Fruit fly (Drosophila melanogaster) whole organism, wandering third instar larva: ENCODE data around the gene CG33493.

Experiments
- Dfd ChIP-seq: fragments of >200 bp; optimal IDR thresholded peaks from 2 replicates; lab custom pipeline; 2017; ENCODE audit warnings: missing biosample characterization, missing genetic modification characterization
- Mio ChIP-seq: sonication (Bioruptor generic); optimal IDR thresholded peaks from 2 replicates; lab custom pipeline; 2016; ENCODE audit warnings: missing biosample characterization, missing genetic modification characterization
- OdsH ChIP-seq: fragments of 200-800 bp; sonication (Bioruptor generic); optimal IDR thresholded peaks from 2 replicates; lab custom pipeline; 2016; ENCODE audit warnings: missing biosample characterization, mild to moderate bottlenecking, missing genetic modification characterization
- Vsx2 ChIP-seq: fragments of 200-300, 225-300 bp; sonication (Bioruptor generic); optimal IDR thresholded peaks from 2 replicates; lab custom pipeline; 2018; ENCODE audit warnings: missing biosample characterization, missing genetic modification characterization; ENCODE audit not compliant: partially characterized antibody
- br ChIP-seq: fragments of 200-800 bp; sonication (Bioruptor generic); optimal IDR thresholded peaks from 2 replicates; lab custom pipeline; 2016; ENCODE audit warnings: missing biosample characterization, missing genetic modification characterization
- brk ChIP-seq: fragments of 200-800 bp; sonication (Bioruptor generic); optimal IDR thresholded peaks from 2 replicates; lab custom pipeline; 2016; ENCODE audit warnings: missing biosample characterization, mild to moderate bottlenecking, missing genetic modification characterization
- dl ChIP-seq, 2 experiments: fragments of 175-275, 200-275 bp in 1 of 2; fragments of 200-275 bp in 1 of 2; sonication (Bioruptor generic); optimal IDR thresholded peaks; lab custom pipeline; 2018; ENCODE audit warnings: mild to moderate bottlenecking in 2 of 2, missing biosample characterization in 2 of 2, missing genetic modification characterization in 2 of 2, moderate library complexity in 2 of 2; ENCODE audit not compliant: partially characterized antibody in 2 of 2, insufficient read depth in 1 of 2
- dmrt93B ChIP-seq: fragments of 200-800 bp; sonication (Bioruptor generic); optimal IDR thresholded peaks from 2 replicates; lab custom pipeline; 2018; ENCODE audit warnings: missing biosample characterization, mild to moderate bottlenecking, missing genetic modification characterization
- fru ChIP-seq: fragments of 200-800 bp; sonication (Bioruptor generic); optimal IDR thresholded peaks from 3 replicates; lab custom pipeline; 2016; ENCODE audit warnings: missing biosample characterization, mild to moderate bottlenecking, missing genetic modification characterization
- jim ChIP-seq: fragments of 175-275, 200-325 bp; sonication (Bioruptor generic); optimal IDR thresholded peaks from 2 replicates; lab custom pipeline; 2016; ENCODE audit warnings: missing biosample characterization, mild to moderate bottlenecking, missing genetic modification characterization
- pan ChIP-seq: fragments of >200 bp; optimal IDR thresholded peaks from 2 replicates; lab custom pipeline; 2017
- sage ChIP-seq: fragments of 200-800 bp; sonication (Bioruptor generic); optimal IDR thresholded peaks from 2 replicates; lab custom pipeline; 2016; ENCODE audit warnings: missing biosample characterization, mild to moderate bottlenecking, missing genetic modification characterization
- tai ChIP-seq: sonication (Bioruptor generic); optimal IDR thresholded peaks from 2 replicates; lab custom pipeline; 2016; ENCODE audit warnings: missing biosample characterization, missing genetic modification characterization
- usp ChIP-seq: fragments of >200 bp; optimal IDR thresholded peaks from 2 replicates; lab custom pipeline; 2017; ENCODE audit warnings: missing biosample characterization, missing genetic modification characterization

dm6 chr3L:10738347-10739108, 45.6 kb upstream of the CG33493 start:
- TF ChIP-seq usp (GFP tag; lab: Kevin White, UChicago) (no peak), dmrt93B (peak; percentile 82), OdsH (no peak), br (GFP tag; lab: Kevin White, UChicago) (peak; percentile 31), pan (lab: Kevin White, UChicago) (no peak), jim (peak; percentile 23), dl (GFP tag; optimal IDR thresholded peaks at IDR 0.05; lab: Kevin White, UChicago; ENCODE audit: insufficient read depth in 1 of 2, partially characterized antibody in 2 of 2) (peak in 1 of 2 experiments; percentile 3), Vsx2 (GFP tag; lab: Kevin White, UChicago) (no peak), sage (GFP tag; lab: Kevin White, UChicago) (no peak), Dfd (no peak), brk (GFP tag; lab: Kevin White, UChicago) (no peak), tai (GFP tag; lab: Kevin White, UChicago) (peak; percentile 41), Mio (GFP tag; lab: Kevin White, UChicago) (no peak), fru (GFP tag; lab: Kevin White, UChicago) (peak; percentile 45)
